5 fruit fly cellular contexts compared by ENCODE assay signal in genomic region chr3L:3760395-3760997, dm6.
TF ChIP-seq lines count a peak whose summit lies in the region.

No protein-coding gene starts in this region.

- no peak for TF ChIP-seq CTCF in whole organism, embryonic (GFP tag; optimal IDR thresholded peaks at IDR 0.05; lab: Kevin White, UChicago)

TF ChIP-seq in whole organism, adult, 20 proteins besides CTCF, POLR2A, EP300 and RAD21:
- no peak for TF ChIP-seq CG11617 (GFP tag; optimal IDR thresholded peaks at IDR 0.05; lab: Kevin White, UChicago)
- TF ChIP-seq tj (GFP tag; optimal IDR thresholded peaks at IDR 0.05; lab: Kevin White, UChicago) = peak; percentile 56

TF ChIP-seq in whole organism, embryonic, 481 proteins besides CTCF, POLR2A, EP300 and RAD21 (continues in another document):
- no peak for TF ChIP-seq ro (GFP tag; IDR thresholded peaks at IDR 0.05; lab: Robert Waterston, UW)
- peak; percentile 77; the same call in 2 of the 3 replicates for TF ChIP-seq so (GFP tag; IDR thresholded peaks at IDR 0.05; lab: Robert Waterston, UW)
- TF ChIP-seq CG12299 (tag; optimal IDR thresholded peaks at IDR 0.05; lab: Kevin White, UChicago) = no peak
- TF ChIP-seq rib (GFP tag; IDR thresholded peaks at IDR 0.05; lab: Robert Waterston, UW) = no peak
- TF ChIP-seq aop (GFP tag; IDR thresholded peaks at IDR 0.05; lab: Robert Waterston, UW) = no peak
- TF ChIP-seq Hr39 (optimal IDR thresholded peaks at IDR 0.05; lab: Kevin White, UChicago) = no peak
- TF ChIP-seq cas (GFP tag; IDR thresholded peaks at IDR 0.05; lab: Robert Waterston, UW) = no peak
- TF ChIP-seq CG1024 (GFP tag; IDR thresholded peaks at IDR 0.05; lab: Robert Waterston, UW) = no peak
- no peak for TF ChIP-seq CG6254 (GFP tag; optimal IDR thresholded peaks at IDR 0.05; lab: Kevin White, UChicago)
- no peak for TF ChIP-seq CG30403 (GFP tag; optimal IDR thresholded peaks at IDR 0.05; lab: Kevin White, UChicago)
- TF ChIP-seq CG4707 (GFP tag; optimal IDR thresholded peaks at IDR 0.05; lab: Kevin White, UChicago) = no peak
- TF ChIP-seq CG6175 (GFP tag; IDR thresholded peaks at IDR 0.05; lab: Robert Waterston, UW) = peak; percentile 27; the same call in 1 of the 3 replicates
- no peak for TF ChIP-seq CG6813 (GFP tag; optimal IDR thresholded peaks at IDR 0.05; lab: Kevin White, UChicago)
- TF ChIP-seq B-H1 (GFP tag; IDR thresholded peaks at IDR 0.05; lab: Robert Waterston, UW) = no peak
- TF ChIP-seq Usf (GFP tag; optimal IDR thresholded peaks at IDR 0.05; lab: Kevin White, UChicago) = no peak
- peak; percentile 60 for TF ChIP-seq mam (GFP tag; optimal IDR thresholded peaks at IDR 0.05; lab: Kevin White, UChicago)
- no peak for TF ChIP-seq CG8944 (GFP tag; optimal IDR thresholded peaks at IDR 0.05; lab: Kevin White, UChicago)
- TF ChIP-seq CG18262 (tag; optimal IDR thresholded peaks at IDR 0.05; lab: Kevin White, UChicago) = no peak
- TF ChIP-seq zfh2 (GFP tag; optimal IDR thresholded peaks at IDR 0.05; lab: Kevin White, UChicago) = peak; percentile 12
- peak; percentile 15 for TF ChIP-seq Nf-YB (GFP tag; optimal IDR thresholded peaks at IDR 0.05; lab: Kevin White, UChicago)
- no peak for TF ChIP-seq CG7987 (GFP tag; optimal IDR thresholded peaks at IDR 0.05; lab: Kevin White, UChicago)
- 0 out of 2 replicates have a peak, but pooled peaks have one; percentile 4 for TF ChIP-seq ap (GFP tag; IDR thresholded peaks at IDR 0.05; lab: Robert Waterston, UW)
- TF ChIP-seq sd (tag; optimal IDR thresholded peaks at IDR 0.05; lab: Kevin White, UChicago) = peak; percentile 96

TF ChIP-seq in whole organism, prepupa, 60 proteins besides CTCF, POLR2A, EP300 and RAD21 (continues in another document):
- TF ChIP-seq acj6 (GFP tag; optimal IDR thresholded peaks at IDR 0.05; lab: Kevin White, UChicago) (no peak), Sox14 (GFP tag; optimal IDR thresholded peaks at IDR 0.05; lab: Kevin White, UChicago) (peak; percentile 12), CG10631 (GFP tag; optimal IDR thresholded peaks at IDR 0.05; lab: Kevin White, UChicago) (no peak), CG6808 (GFP tag; optimal IDR thresholded peaks at IDR 0.05; lab: Kevin White, UChicago) (no peak), fkh (GFP tag; optimal IDR thresholded peaks at IDR 0.05; lab: Kevin White, UChicago) (no peak), Smox (GFP tag; optimal IDR thresholded peaks at IDR 0.05; lab: Kevin White, UChicago) (no peak), dsx (GFP tag; optimal IDR thresholded peaks at IDR 0.05; lab: Kevin White, UChicago; ENCODE audit: poor library complexity, severe bottlenecking) (peak; percentile 21), Met (GFP tag; optimal IDR thresholded peaks at IDR 0.05; lab: Kevin White, UChicago) (peak; percentile 31), CG9139 (GFP tag; optimal IDR thresholded peaks at IDR 0.05; lab: Kevin White, UChicago) (no peak), CG11762 (GFP tag; optimal IDR thresholded peaks at IDR 0.05; lab: Kevin White, UChicago; ENCODE audit: insufficient read depth) (no peak), spab (GFP tag; optimal IDR thresholded peaks at IDR 0.05; lab: Kevin White, UChicago) (no peak), Ets21C (GFP tag; optimal IDR thresholded peaks at IDR 0.05; lab: Kevin White, UChicago) (no peak), CG6276 (GFP tag; optimal IDR thresholded peaks at IDR 0.05; lab: Kevin White, UChicago) (no peak), salr (GFP tag; optimal IDR thresholded peaks at IDR 0.05; lab: Kevin White, UChicago) (no peak), ss (GFP tag; optimal IDR thresholded peaks at IDR 0.05; lab: Kevin White, UChicago) (no peak), Hr38 (GFP tag; optimal IDR thresholded peaks at IDR 0.05; lab: Kevin White, UChicago) (no peak), CG11294 (GFP tag; IDR thresholded peaks at IDR 0.05; lab: Robert Waterston, UW) (no peak), CG6792 (GFP tag; optimal IDR thresholded peaks at IDR 0.05; lab: Kevin White, UChicago) (no peak), CG8119 (GFP tag; IDR thresholded peaks at IDR 0.05; lab: Robert Waterston, UW) (no peak), CG4318 (GFP tag; optimal IDR thresholded peaks at IDR 0.05; lab: Kevin White, UChicago) (no peak), Lpt (GFP tag; optimal IDR thresholded peaks at IDR 0.05; lab: Kevin White, UChicago) (no peak), CG8319 (GFP tag; optimal IDR thresholded peaks at IDR 0.05; lab: Kevin White, UChicago) (no peak), lz (GFP tag; optimal IDR thresholded peaks at IDR 0.05; lab: Kevin White, UChicago) (no peak), Sox102F (GFP tag; optimal IDR thresholded peaks at IDR 0.05; lab: Kevin White, UChicago) (no peak)

TF ChIP-seq in whole organism, pupa, 21 proteins besides CTCF, POLR2A, EP300 and RAD21:
- TF ChIP-seq EcR (GFP tag; optimal IDR thresholded peaks at IDR 0.05; lab: Kevin White, UChicago) (peak; percentile 54), CG12605 (GFP tag; IDR thresholded peaks at IDR 0.05; lab: Robert Waterston, UW) (no peak)

TF ChIP-seq in whole organism, wandering third instar larva, 38 proteins besides CTCF, POLR2A, EP300 and RAD21:
- TF ChIP-seq Hr78 (GFP tag; optimal IDR thresholded peaks at IDR 0.05; lab: Kevin White, UChicago) (no peak), ey (GFP tag; optimal IDR thresholded peaks at IDR 0.05; lab: Kevin White, UChicago) (peak; percentile 28), CrebA (GFP tag; optimal IDR thresholded peaks at IDR 0.05; lab: Kevin White, UChicago; ENCODE audit: borderline replicate concordance) (no peak)
